Worm (Caenorhabditis elegans): Measurements from ENCODE around the gene C02F5.3.

ce11 chrIII:8291268-8292032 is 45.8 kb downstream of the C02F5.3 start:
- TF ChIP-seq med-1 (GFP tag; optimal IDR thresholded peaks at IDR 0.05; ENCODE audit: insufficient read depth), result no peak
- no peak for TF ChIP-seq cog-1 (tag; optimal IDR thresholded peaks at IDR 0.05)
- TF ChIP-seq ref-1 (GFP tag; conservative IDR thresholded peaks at IDR 0.05), result no peak
- TF ChIP-seq T22C8.4 (GFP tag; IDR thresholded peaks at IDR 0.05), result no peak
- TF ChIP-seq flt-1 (GFP tag; IDR thresholded peaks at IDR 0.05), result no peak
- TF ChIP-seq ztf-23 (GFP tag; IDR thresholded peaks at IDR 0.05), result no peak
- no peak for TF ChIP-seq tab-1 (GFP tag; IDR thresholded peaks at IDR 0.05)
- no peak for TF ChIP-seq ztf-29 (GFP tag; IDR thresholded peaks at IDR 0.05)
